Fruit fly (Drosophila melanogaster) whole organism, embryonic: ENCODE results near the gene CG11263.

Experiments
- Adf1 ChIP-seq: fragments of 200-800 bp; sonication (Bioruptor generic); IDR thresholded peaks from 2 replicates; pipeline ENCODE4 v1.3.6; 2022; ENCODE audit warnings: missing biosample characterization, missing genetic modification characterization
- B-H1 ChIP-seq: fragments of 200-800 bp; sonication (Bioruptor generic); IDR thresholded peaks from 3 replicates; pipeline ENCODE4 v1.3.6; 2022; ENCODE audit warnings: missing biosample characterization, missing genetic modification characterization
- CG10209 ChIP-seq: fragments of 200-800 bp; sonication (Bioruptor generic); optimal IDR thresholded peaks from 3 replicates; lab custom pipeline; 2017; ENCODE audit warnings: missing biosample characterization, mild to moderate bottlenecking, missing genetic modification characterization, missing genetic modification reagents
- CG10267 ChIP-seq: fragments of 200-800 bp; sonication (Bioruptor generic); optimal IDR thresholded peaks from 2 replicates; lab custom pipeline; 2018; ENCODE audit warnings: missing biosample characterization, mild to moderate bottlenecking, missing genetic modification characterization, moderate library complexity
- CG10321 ChIP-seq: fragments of 200-800 bp; sonication (Bioruptor generic); IDR thresholded peaks from 2 replicates; pipeline ENCODE4 v1.3.6; 2022; ENCODE audit warnings: missing biosample characterization, missing genetic modification characterization
- CG11247 ChIP-seq: fragments of 200-800 bp; sonication (Bioruptor generic); IDR thresholded peaks from 2 replicates; pipeline ENCODE4 v1.3.6; 2022; ENCODE audit warnings: missing biosample characterization, missing genetic modification characterization
- CG17186 ChIP-seq: fragments of 200-800 bp; sonication (Bioruptor generic); optimal IDR thresholded peaks from 3 replicates; lab custom pipeline; 2017; ENCODE audit warnings: missing biosample characterization, missing genetic modification reagents, missing genetic modification characterization
- CG17802 ChIP-seq: fragments of 200-800 bp; sonication (Bioruptor generic); optimal IDR thresholded peaks from 2 replicates; lab custom pipeline; 2018; ENCODE audit warnings: missing biosample characterization, mild to moderate bottlenecking, missing genetic modification characterization, moderate library complexity
- CG2129 ChIP-seq: fragments of 200-800 bp; sonication (Bioruptor generic); IDR thresholded peaks from 2 replicates; pipeline ENCODE4 v1.3.6; 2022; ENCODE audit warnings: missing biosample characterization, missing genetic modification characterization; ENCODE audit not compliant: partially characterized antibody
- CG2678 ChIP-seq: fragments of 200-800 bp; sonication (Bioruptor generic); optimal IDR thresholded peaks from 3 replicates; lab custom pipeline; 2019; ENCODE audit warnings: missing biosample characterization, mild to moderate bottlenecking, missing genetic modification characterization, moderate library complexity
- CG32532 ChIP-seq: fragments of 200-800 bp; sonication (Bioruptor generic); IDR thresholded peaks from 2 replicates; pipeline ENCODE4 v1.3.6; 2022; ENCODE audit warnings: missing biosample characterization, missing genetic modification characterization
- CG42726 ChIP-seq: fragments of 200-800 bp; sonication (Bioruptor generic); IDR thresholded peaks from 2 replicates; pipeline ENCODE4 v1.3.6; 2022; ENCODE audit warnings: missing biosample characterization, missing genetic modification characterization; ENCODE audit not compliant: partially characterized antibody
- CG4854 ChIP-seq: fragments of 200-800 bp; sonication (Bioruptor generic); optimal IDR thresholded peaks from 2 replicates; lab custom pipeline; 2016; ENCODE audit warnings: missing biosample characterization, missing genetic modification characterization, inconsistent platforms
- CG6272 ChIP-seq: fragments of 200-800 bp; sonication (Bioruptor generic); IDR thresholded peaks from 2 replicates; pipeline ENCODE4 v1.3.6; 2022; ENCODE audit warnings: missing biosample characterization, missing genetic modification characterization
- CG7271 ChIP-seq: fragments of 200-800 bp; sonication (Bioruptor generic); optimal IDR thresholded peaks from 2 replicates; lab custom pipeline; 2018; ENCODE audit warnings: missing biosample characterization, mild to moderate bottlenecking, missing genetic modification characterization, moderate library complexity
- CG9876 ChIP-seq: fragments of 200-800 bp; sonication (Bioruptor generic); optimal IDR thresholded peaks from 2 replicates; lab custom pipeline; 2016; ENCODE audit warnings: missing biosample characterization, missing genetic modification characterization
- Dip3 ChIP-seq: fragments of 200-800 bp; sonication (Bioruptor generic); optimal IDR thresholded peaks from 3 replicates; lab custom pipeline; 2016; ENCODE audit warnings: missing biosample characterization, missing genetic modification characterization
- Drgx ChIP-seq: fragments of 200-800 bp; sonication (Bioruptor generic); IDR thresholded peaks from 2 replicates; pipeline ENCODE4 v1.3.6; 2022; ENCODE audit warnings: missing biosample characterization, missing genetic modification characterization
- ERR ChIP-seq: fragments of 200-800 bp; sonication (Bioruptor generic); optimal IDR thresholded peaks from 2 replicates; lab custom pipeline; 2016; ENCODE audit warnings: missing biosample characterization, missing genetic modification characterization
- Ets97D ChIP-seq: fragments of 200-800 bp; sonication (Bioruptor generic); optimal IDR thresholded peaks from 3 replicates; lab custom pipeline; 2016; ENCODE audit warnings: missing biosample characterization, missing genetic modification characterization
- HLH4C ChIP-seq: fragments of 200-800 bp; sonication (Bioruptor generic); IDR thresholded peaks from 3 replicates; pipeline ENCODE4 v1.3.6; 2022; ENCODE audit warnings: missing biosample characterization, missing genetic modification characterization; ENCODE audit not compliant: partially characterized antibody
- Lhr ChIP-seq: fragments of 200-800 bp; sonication (Bioruptor generic); optimal IDR thresholded peaks from 3 replicates; lab custom pipeline; 2017; ENCODE audit warnings: mild to moderate bottlenecking, missing biosample characterization, missing genetic modification reagents, missing genetic modification characterization
- MESR4 ChIP-seq: fragments of 200-800 bp; sonication (Bioruptor generic); optimal IDR thresholded peaks from 2 replicates; lab custom pipeline; 2018; ENCODE audit warnings: missing biosample characterization, mild to moderate bottlenecking, missing genetic modification characterization, moderate library complexity
- NC2β ChIP-seq: fragments of 200-800 bp; sonication (Bioruptor generic); optimal IDR thresholded peaks from 2 replicates; lab custom pipeline; 2016; ENCODE audit warnings: missing biosample characterization, missing genetic modification characterization
- NFAT ChIP-seq: fragments of 200-800 bp; sonication (Bioruptor generic); IDR thresholded peaks from 2 replicates; pipeline ENCODE4 v1.3.6; 2022; ENCODE audit warnings: missing biosample characterization, missing genetic modification characterization
- NfI ChIP-seq: fragments of 200-800 bp; sonication (Bioruptor generic); optimal IDR thresholded peaks from 3 replicates; lab custom pipeline; 2018; ENCODE audit warnings: missing biosample characterization, mild to moderate bottlenecking, missing genetic modification characterization, moderate library complexity
- Scr ChIP-seq: fragments of 200-800 bp; sonication (Bioruptor generic); IDR thresholded peaks from 2 replicates; pipeline ENCODE4 v1.3.6; 2022; ENCODE audit warnings: missing biosample characterization, missing genetic modification characterization; ENCODE audit not compliant: partially characterized antibody
- Sry-β ChIP-seq: fragments of 200-800 bp; sonication (Bioruptor generic); optimal IDR thresholded peaks from 2 replicates; lab custom pipeline; 2018; ENCODE audit warnings: missing biosample characterization, mild to moderate bottlenecking, missing genetic modification characterization, moderate library complexity
- Sry-δ ChIP-seq: fragments of 200-800 bp; sonication (Bioruptor generic); optimal IDR thresholded peaks from 2 replicates; lab custom pipeline; 2016; ENCODE audit warnings: missing biosample characterization, missing genetic modification characterization
- Ssrp ChIP-seq: fragments of 200-800 bp; sonication (Bioruptor generic); optimal IDR thresholded peaks from 2 replicates; lab custom pipeline; 2018; ENCODE audit warnings: missing biosample characterization, mild to moderate bottlenecking, missing genetic modification characterization, moderate library complexity
- Xbp1 ChIP-seq: fragments of 200-800 bp; sonication (Bioruptor generic); optimal IDR thresholded peaks from 3 replicates; lab custom pipeline; 2016; ENCODE audit warnings: missing biosample characterization, mild to moderate bottlenecking, missing genetic modification characterization
- abd-A ChIP-seq: fragments of 200-800 bp; sonication (Bioruptor generic); optimal IDR thresholded peaks from 3 replicates; lab custom pipeline; 2019; ENCODE audit warnings: missing biosample characterization, mild to moderate bottlenecking, missing genetic modification characterization, moderate library complexity
- ci ChIP-seq: fragments of 200-800 bp; sonication (Bioruptor generic); IDR thresholded peaks from 3 replicates; pipeline ENCODE4 v1.3.6; 2022; ENCODE audit warnings: missing biosample characterization, missing genetic modification characterization
- crol ChIP-seq: fragments of 200-800 bp; sonication (Bioruptor generic); IDR thresholded peaks from 2 replicates; pipeline ENCODE4 v1.3.6; 2022; ENCODE audit warnings: missing biosample characterization, missing genetic modification characterization
- dysf ChIP-seq: fragments of 200-800 bp; sonication (Bioruptor generic); IDR thresholded peaks from 3 replicates; pipeline ENCODE4 v1.3.6; 2022; ENCODE audit warnings: missing biosample characterization, missing genetic modification characterization
- eyg ChIP-seq: fragments of 200-800 bp; sonication (Bioruptor generic); optimal IDR thresholded peaks from 3 replicates; lab custom pipeline; 2016; ENCODE audit warnings: missing biosample characterization, missing genetic modification characterization
- gem ChIP-seq: fragments of 200-800 bp; sonication (Bioruptor generic); optimal IDR thresholded peaks from 2 replicates; lab custom pipeline; 2019; ENCODE audit warnings: missing biosample characterization, mild to moderate bottlenecking, missing genetic modification characterization, moderate library complexity
- gro ChIP-seq: fragments of 200-800 bp; sonication (Bioruptor generic); optimal IDR thresholded peaks from 2 replicates; lab custom pipeline; 2016; ENCODE audit warnings: missing biosample characterization, missing genetic modification characterization
- her ChIP-seq: fragments of 200-800 bp; sonication (Bioruptor generic); optimal IDR thresholded peaks from 2 replicates; lab custom pipeline; 2016; ENCODE audit warnings: missing biosample characterization, missing genetic modification characterization
- lbe ChIP-seq: fragments of 200-800 bp; sonication (Bioruptor generic); optimal IDR thresholded peaks from 2 replicates; lab custom pipeline; 2016; ENCODE audit warnings: missing biosample characterization, mild to moderate bottlenecking, missing genetic modification characterization
- mld ChIP-seq: fragments of 200-800 bp; sonication (Bioruptor generic); IDR thresholded peaks from 3 replicates; pipeline ENCODE4 v1.3.6; 2022; ENCODE audit warnings: missing biosample characterization, missing genetic modification characterization; ENCODE audit not compliant: partially characterized antibody
- sens ChIP-seq: fragments of 200-800 bp; sonication (Bioruptor generic); peaks from one replicate; lab custom pipeline; 2016; ENCODE audit warnings: missing biosample characterization, missing genetic modification characterization
- slbo ChIP-seq: fragments of 200-800 bp; sonication (Bioruptor generic); IDR thresholded peaks from 2 replicates; pipeline ENCODE4 v1.3.6; 2022; ENCODE audit warnings: missing biosample characterization, missing genetic modification characterization
- sna ChIP-seq: fragments of 200-800 bp; sonication (Bioruptor generic); IDR thresholded peaks from 2 replicates; pipeline ENCODE4 v1.3.6; 2022; ENCODE audit warnings: missing biosample characterization, missing genetic modification characterization; ENCODE audit not compliant: partially characterized antibody
- sob ChIP-seq: fragments of 200-800 bp; sonication (Bioruptor generic); IDR thresholded peaks from 2 replicates; pipeline ENCODE4 v1.3.6; 2022; ENCODE audit warnings: missing biosample characterization, missing genetic modification characterization
- tio ChIP-seq: fragments of 200-800 bp; sonication (Bioruptor generic); optimal IDR thresholded peaks from 2 replicates; lab custom pipeline; 2017; ENCODE audit warnings: missing biosample characterization, missing genetic modification characterization, inconsistent platforms
- wdn ChIP-seq: fragments of 200-800 bp; sonication (Bioruptor generic); IDR thresholded peaks from 2 replicates; pipeline ENCODE4 v1.3.6; 2022; ENCODE audit warnings: missing biosample characterization, missing genetic modification characterization
- zfh1 ChIP-seq: fragments of 200-800 bp; sonication (Bioruptor generic); IDR thresholded peaks from 3 replicates; pipeline ENCODE4 v1.3.6; 2022; ENCODE audit warnings: missing biosample characterization, missing genetic modification characterization
- zfh2 ChIP-seq: fragments of 200-800 bp; sonication (Bioruptor generic); optimal IDR thresholded peaks from 2 replicates; lab custom pipeline; 2016; ENCODE audit warnings: missing biosample characterization, missing genetic modification characterization

CG11263 gene

DNA sequence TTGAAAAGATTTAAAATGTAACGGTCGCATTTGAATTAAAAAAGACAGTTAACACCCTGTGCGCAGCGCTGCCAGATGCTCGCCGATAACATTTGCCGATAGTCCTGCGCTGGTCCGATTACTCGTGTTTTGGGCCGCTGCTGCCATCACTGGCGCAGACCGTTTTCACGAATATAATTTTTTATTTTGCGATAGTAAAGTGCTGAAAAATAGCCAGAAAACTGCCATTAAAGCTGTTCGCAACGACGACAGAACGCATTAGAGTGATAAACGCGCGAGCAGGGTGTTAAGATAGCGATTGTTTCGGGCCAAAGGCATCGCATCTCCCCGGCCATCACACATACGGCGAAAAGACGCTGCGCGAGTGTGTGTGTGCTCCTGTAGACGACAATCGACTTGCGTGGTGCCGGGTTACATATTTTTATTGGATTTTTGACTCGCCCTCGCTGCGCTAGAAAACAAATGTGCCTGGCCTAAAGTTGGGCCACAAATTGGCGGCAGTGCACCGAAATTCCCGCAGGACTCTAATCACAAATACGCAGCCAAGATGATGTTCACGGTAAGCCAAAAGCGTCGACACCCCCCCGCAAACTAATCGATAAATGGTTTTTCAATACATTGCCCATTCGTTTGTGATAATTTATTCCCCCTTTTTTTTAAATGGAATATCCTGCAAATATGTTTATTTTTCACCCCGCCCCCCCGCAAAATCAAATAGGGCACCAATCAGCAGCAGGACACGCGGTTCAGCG is 30.3 kb downstream of the CG11263 start, which contains the start of gene Srrm1 (continued):
- TF ChIP-seq sna (GFP tag; lab: Robert Waterston, UW): peak; percentile 79; the same call in 1 of the 2 replicates
- no peak for TF ChIP-seq CG10321 (GFP tag; lab: Robert Waterston, UW)
- TF ChIP-seq CG9876 (GFP tag; lab: Kevin White, UChicago): peak; percentile 31
- TF ChIP-seq Drgx (GFP tag; lab: Robert Waterston, UW): no peak
- TF ChIP-seq NFAT (GFP tag; lab: Robert Waterston, UW): peak; percentile 41; the same call in 1 of the 2 replicates
- peak; percentile 10 for TF ChIP-seq CG4854 (GFP tag; lab: Kevin White, UChicago)
- peak; percentile 90 for TF ChIP-seq sens
- TF ChIP-seq gro: peak; percentile 52
- peak; percentile 88 for TF ChIP-seq MESR4 (GFP tag; lab: Kevin White, UChicago)
- peak; percentile 97 for TF ChIP-seq Sry-δ (GFP tag; lab: Kevin White, UChicago)
- no peak for TF ChIP-seq CG10209 (GFP tag; lab: Kevin White, UChicago)
- peak; percentile 53 for TF ChIP-seq CG10267 (tag; lab: Kevin White, UChicago)
- TF ChIP-seq Scr (GFP tag; lab: Robert Waterston, UW): peak; percentile 88
- peak; percentile 10 for TF ChIP-seq ERR (GFP tag; lab: Kevin White, UChicago)
- peak; percentile 82 for TF ChIP-seq crol
- TF ChIP-seq B-H1 (GFP tag; lab: Robert Waterston, UW): 0 out of 3 replicates have a peak, but pooled peaks have one; percentile 23
- TF ChIP-seq lbe (GFP tag; lab: Kevin White, UChicago): peak; percentile 30
- TF ChIP-seq dysf (GFP tag; lab: Robert Waterston, UW): 0 out of 3 replicates have a peak, but pooled peaks have one; percentile 16
- peak; percentile 86; the same call in 2 of the 3 replicates for TF ChIP-seq mld (GFP tag; lab: Robert Waterston, UW)
- peak; percentile 35 for TF ChIP-seq CG6272 (GFP tag; lab: Robert Waterston, UW)
- no peak for TF ChIP-seq tio (GFP tag; lab: Kevin White, UChicago)
- peak; percentile 85 for TF ChIP-seq CG17186
- TF ChIP-seq her (GFP tag; lab: Kevin White, UChicago): peak; percentile 51
- peak; percentile 53 for TF ChIP-seq Xbp1 (GFP tag; lab: Kevin White, UChicago)
- TF ChIP-seq Adf1 (GFP tag; lab: Robert Waterston, UW): peak; percentile 65
- peak; percentile 63 for TF ChIP-seq sob (GFP tag; lab: Robert Waterston, UW)
- TF ChIP-seq HLH4C (GFP tag; lab: Robert Waterston, UW): peak; percentile 87
- TF ChIP-seq ci (GFP tag; lab: Robert Waterston, UW): peak; percentile 83
- peak; percentile 95 for TF ChIP-seq CG42726 (GFP tag; lab: Robert Waterston, UW)
- TF ChIP-seq CG32532: peak; percentile 41
- no peak for TF ChIP-seq wdn (GFP tag; lab: Robert Waterston, UW)
- no peak for TF ChIP-seq CG11247
- TF ChIP-seq CG2129 (GFP tag; lab: Robert Waterston, UW): peak; percentile 70
- peak; percentile 38 for TF ChIP-seq Dip3 (GFP tag; lab: Kevin White, UChicago)
- peak; percentile 76 for TF ChIP-seq Lhr (GFP tag; lab: Kevin White, UChicago)
- TF ChIP-seq CG17802 (tag; lab: Kevin White, UChicago): peak; percentile 1
- peak; percentile 52 for TF ChIP-seq NC2β
- TF ChIP-seq CG7271: no peak
- peak; percentile 61 for TF ChIP-seq zfh2 (GFP tag; lab: Kevin White, UChicago)
- peak; percentile 58 for TF ChIP-seq Sry-β (GFP tag; lab: Kevin White, UChicago)
- TF ChIP-seq eyg (GFP tag; lab: Kevin White, UChicago): peak; percentile 1
- peak; percentile 17 for TF ChIP-seq abd-A (tag; lab: Kevin White, UChicago)
- peak; percentile 25 for TF ChIP-seq gem (tag; lab: Kevin White, UChicago)
- peak; percentile 40 for TF ChIP-seq NfI
- peak; percentile 75 for TF ChIP-seq Ets97D (GFP tag; lab: Kevin White, UChicago)
- peak; percentile 71 for TF ChIP-seq zfh1 (GFP tag; lab: Robert Waterston, UW)
- peak; percentile 59; the same call in 1 of the 2 replicates for TF ChIP-seq slbo (GFP tag; lab: Robert Waterston, UW)
- no peak for TF ChIP-seq Ssrp (tag; lab: Kevin White, UChicago)
- peak; percentile 17 for TF ChIP-seq CG2678 (tag; lab: Kevin White, UChicago)
